Fruit fly (Drosophila melanogaster) S2 (cell line): Measurements from ENCODE around the gene cerv.

Experiments used
- CG8478 ChIP-seq: fragments of >200 bp; optimal IDR thresholded peaks from 2 replicates; lab custom pipeline; 2018
- CTCF ChIP-seq, 2 experiments: fragments of >200 bp; optimal IDR thresholded peaks; 2 replicates each; lab custom pipeline; 2018

DNA sequence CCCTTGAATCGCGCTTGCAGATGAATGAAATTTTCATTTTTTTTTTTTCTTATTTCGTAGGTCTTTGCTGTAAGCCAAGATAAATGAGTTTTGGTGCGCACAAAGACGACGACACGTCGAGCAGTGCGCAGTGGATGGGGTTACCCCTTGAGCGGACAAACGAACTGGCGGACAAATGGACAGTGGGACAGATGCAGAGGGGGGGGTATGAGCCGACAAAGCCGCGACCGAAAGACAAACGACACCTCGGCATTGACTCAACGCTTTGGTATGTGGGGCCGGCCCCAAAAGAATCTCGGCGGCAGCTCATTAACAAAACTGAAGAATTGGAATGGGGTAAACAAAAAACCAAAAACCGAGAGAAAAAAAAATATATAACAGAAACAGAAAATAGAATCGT, 31.4 kb upstream of the cerv start:
- TF ChIP-seq CTCF (optimal IDR thresholded peaks at IDR 0.05; lab: Kevin White, UChicago) (no peak), CG8478 (lab: Kevin White, UChicago) (no peak)
